Fruit fly (Drosophila melanogaster) whole organism, embryonic: ENCODE measurements around the gene Rab39.
A peak's percentile ranks its signal among the peaks of the same experiment; 100 is the strongest.

Experiments
- CG14710 ChIP-seq: fragments of 200-800 bp; sonication (Bioruptor generic); optimal IDR thresholded peaks from 3 replicates; lab custom pipeline; 2019; ENCODE audit warnings: missing biosample characterization, mild to moderate bottlenecking, missing genetic modification characterization, moderate library complexity
- CG1603 ChIP-seq: fragments of 200-800 bp; sonication (Bioruptor generic); optimal IDR thresholded peaks from 2 replicates; lab custom pipeline; 2019; ENCODE audit warnings: missing biosample characterization, mild to moderate bottlenecking, missing genetic modification characterization, moderate library complexity
- CG1792 ChIP-seq: fragments of 200-800 bp; sonication (Bioruptor generic); optimal IDR thresholded peaks from 2 replicates; lab custom pipeline; 2016; ENCODE audit warnings: missing biosample characterization, missing genetic modification characterization
- CG32767 ChIP-seq: fragments of 200-800 bp; sonication (Bioruptor generic); IDR thresholded peaks from 2 replicates; pipeline ENCODE4 v1.3.6; 2022; ENCODE audit warnings: missing biosample characterization, missing genetic modification characterization
- CG34224 ChIP-seq: fragments of 200-800 bp; sonication (Bioruptor generic); IDR thresholded peaks from 3 replicates; pipeline ENCODE4 v1.3.6; 2022; ENCODE audit warnings: missing biosample characterization, missing genetic modification characterization; ENCODE audit not compliant: partially characterized antibody
- CG7839 ChIP-seq: fragments of 200-800 bp; sonication (Bioruptor generic); optimal IDR thresholded peaks from 3 replicates; lab custom pipeline; 2018; ENCODE audit warnings: missing biosample characterization, mild to moderate bottlenecking, missing genetic modification characterization, moderate library complexity
- Dek ChIP-seq: fragments of 200-800 bp; sonication (Bioruptor generic); optimal IDR thresholded peaks from 3 replicates; lab custom pipeline; 2019; ENCODE audit warnings: missing biosample characterization, mild to moderate bottlenecking, missing genetic modification characterization, moderate library complexity
- HLH3B ChIP-seq: fragments of 200-800 bp; sonication (Bioruptor generic); IDR thresholded peaks from 2 replicates; pipeline ENCODE4 v1.3.6; 2022; ENCODE audit warnings: missing biosample characterization, missing genetic modification characterization
- Pdp1 ChIP-seq, 2 experiments: fragments of 200-800 bp; sonication (Bioruptor generic); optimal IDR thresholded peaks; 3 replicates each; lab custom pipeline; 2016; ENCODE audit warnings: missing biosample characterization in 2 of 2, missing genetic modification characterization in 2 of 2, mild to moderate bottlenecking in 1 of 2, moderate library complexity in 1 of 2
- gsb ChIP-seq: fragments of 200-800 bp; sonication (Bioruptor generic); IDR thresholded peaks from 2 replicates; pipeline ENCODE4 v1.3.6; 2022; ENCODE audit warnings: missing biosample characterization, missing genetic modification characterization
- insv ChIP-seq, 2 experiments: fragments of 200-800 bp; sonication (Bioruptor generic); optimal IDR thresholded peaks; 3 replicates each; lab custom pipeline; 2016 to 2018; ENCODE audit warnings: missing biosample characterization in 2 of 2, missing genetic modification characterization in 2 of 2
- lola ChIP-seq, 3 experiments: fragments of >200 bp in 2 of 3; fragments of 200-800 bp in 1 of 3; sonication (Bioruptor generic) in 1 of 3; optimal IDR thresholded peaks; 2 replicates each; lab custom pipeline; 2017 to 2019; ENCODE audit warnings: missing biosample characterization in 3 of 3, missing genetic modification characterization in 3 of 3, mild to moderate bottlenecking in 1 of 3, moderate library complexity in 1 of 3
- sim ChIP-seq: fragments of 200-800 bp; sonication (Bioruptor generic); IDR thresholded peaks from 2 replicates; pipeline ENCODE4 v1.3.6; 2022; ENCODE audit warnings: missing biosample characterization, missing genetic modification characterization
- sna ChIP-seq: fragments of 200-800 bp; sonication (Bioruptor generic); IDR thresholded peaks from 2 replicates; pipeline ENCODE4 v1.3.6; 2022; ENCODE audit warnings: missing biosample characterization, missing genetic modification characterization; ENCODE audit not compliant: partially characterized antibody

dm6 chrX:7710439-7711154, 24.1 kb upstream of the Rab39 start:
- TF ChIP-seq sna (GFP tag; lab: Robert Waterston, UW): no peak
- peak in 1 of 2 experiments; percentile 54 for TF ChIP-seq insv (GFP tag; optimal IDR thresholded peaks at IDR 0.05; lab: Kevin White, UChicago)
- TF ChIP-seq lola (GFP tag; optimal IDR thresholded peaks at IDR 0.05; lab: Kevin White, UChicago): no peak
- TF ChIP-seq CG34224 (GFP tag; lab: Robert Waterston, UW): peak; percentile 38; the same call in 1 of the 3 replicates
- no peak for TF ChIP-seq CG1792 (GFP tag; lab: Kevin White, UChicago)
- peak; percentile 77 for TF ChIP-seq CG1603 (tag; lab: Kevin White, UChicago)
- TF ChIP-seq CG7839 (tag; lab: Kevin White, UChicago): peak; percentile 44
- peak; percentile 41 to 72 for TF ChIP-seq Pdp1 (GFP tag; optimal IDR thresholded peaks at IDR 0.05; lab: Kevin White, UChicago)
- TF ChIP-seq gsb (GFP tag; lab: Robert Waterston, UW): no peak
- TF ChIP-seq Dek: peak; percentile 11
- peak; percentile 53 for TF ChIP-seq CG14710 (tag; lab: Kevin White, UChicago)
- TF ChIP-seq CG32767 (GFP tag; lab: Robert Waterston, UW): no peak
- TF ChIP-seq HLH3B (GFP tag; lab: Robert Waterston, UW): no peak
- TF ChIP-seq sim: no peak
